Fruit fly (Drosophila melanogaster): Measurements from ENCODE around the gene eg.

Gene eg

DNA sequence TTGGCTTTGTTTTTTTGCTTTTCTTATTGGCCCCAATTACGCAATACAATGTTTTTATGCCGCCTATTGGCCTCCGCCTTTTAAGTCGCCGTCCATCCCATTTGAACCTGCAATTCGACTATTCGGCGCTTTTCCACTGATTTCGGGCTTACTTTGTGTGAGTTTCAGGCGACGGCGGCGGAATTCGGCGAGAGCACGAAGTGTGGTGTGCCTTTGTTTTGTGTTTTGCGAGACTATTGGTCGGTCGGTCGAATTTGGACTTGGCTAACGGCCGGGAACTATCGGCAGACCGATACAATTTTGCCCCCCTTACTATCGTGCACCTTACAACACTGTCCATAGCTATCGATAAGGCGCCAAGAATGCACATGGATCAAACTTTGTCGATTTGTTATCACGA, 32.6 kb downstream of the eg start, which contains the start of gene P5CDh1 (continued):
- TF ChIP-seq yki (optimal IDR thresholded peaks at IDR 0.05) = no peak
- no peak for TF ChIP-seq CG11696 (GFP tag; IDR thresholded peaks at IDR 0.05)
- TF ChIP-seq Sry-δ (GFP tag; optimal IDR thresholded peaks at IDR 0.05) = peak; percentile 81
- no peak for TF ChIP-seq sc (optimal IDR thresholded peaks at IDR 0.05)
- no peak for TF ChIP-seq sc (GFP tag; optimal IDR thresholded peaks at IDR 0.05)
- no peak for TF ChIP-seq CG11560 (tag; IDR thresholded peaks at IDR 0.05)
- TF ChIP-seq CG11398 (GFP tag; optimal IDR thresholded peaks at IDR 0.05) = no peak
- TF ChIP-seq crp (GFP tag; optimal IDR thresholded peaks at IDR 0.05) = no peak
- no peak for TF ChIP-seq CG5953 (GFP tag; IDR thresholded peaks at IDR 0.05)
- TF ChIP-seq ken (GFP tag; IDR thresholded peaks at IDR 0.05) = 0 out of 3 replicates have a peak, but pooled peaks have one; percentile 38
- no peak for TF ChIP-seq h (optimal IDR thresholded peaks at IDR 0.05)
- TF ChIP-seq da (GFP tag; optimal IDR thresholded peaks at IDR 0.05) = no peak
- no peak for TF ChIP-seq CG17568 (GFP tag; optimal IDR thresholded peaks at IDR 0.05)
- no peak for TF ChIP-seq kni (GFP tag; optimal IDR thresholded peaks at IDR 0.05)
- TF ChIP-seq Dll (GFP tag; IDR thresholded peaks at IDR 0.05; ENCODE audit: partially characterized antibody) = peak; percentile 87; the same call in 3 of the 4 replicates
- TF ChIP-seq CG6689 (GFP tag; IDR thresholded peaks at IDR 0.05) = no peak
- TF ChIP-seq NK7.1 (GFP tag; optimal IDR thresholded peaks at IDR 0.05) = peak; percentile 30
- TF ChIP-seq zfh2 (GFP tag; optimal IDR thresholded peaks at IDR 0.05) = peak; percentile 49
- no peak for TF ChIP-seq slou (GFP tag; optimal IDR thresholded peaks at IDR 0.05)
- TF ChIP-seq CG4707 (GFP tag; optimal IDR thresholded peaks at IDR 0.05) = no peak
- no peak for TF ChIP-seq crol (GFP tag; IDR thresholded peaks at IDR 0.05)
- TF ChIP-seq CG11695 (GFP tag; IDR thresholded peaks at IDR 0.05) = peak; percentile 33; the same call in 1 of the 3 replicates
- no peak for TF ChIP-seq Hey (tag; optimal IDR thresholded peaks at IDR 0.05)
- TF ChIP-seq zen2 (GFP tag; IDR thresholded peaks at IDR 0.05; ENCODE audit: partially characterized antibody) = peak; percentile 94
- TF ChIP-seq ERR (GFP tag; optimal IDR thresholded peaks at IDR 0.05) = no peak
- TF ChIP-seq chinmo (GFP tag; IDR thresholded peaks at IDR 0.05; ENCODE audit: partially characterized antibody) = peak; percentile 93
- no peak for TF ChIP-seq CG17612 (GFP tag; IDR thresholded peaks at IDR 0.05)
- TF ChIP-seq CG11723 (GFP tag; optimal IDR thresholded peaks at IDR 0.05) = no peak
- TF ChIP-seq trh (GFP tag; optimal IDR thresholded peaks at IDR 0.05) = no peak
- TF ChIP-seq Lpt (GFP tag; optimal IDR thresholded peaks at IDR 0.05) = no peak
- peak; percentile 37 for TF ChIP-seq CHES-1-like (GFP tag; optimal IDR thresholded peaks at IDR 0.05)
- TF ChIP-seq Bteb2 (GFP tag; optimal IDR thresholded peaks at IDR 0.05) = peak; percentile 24
- TF ChIP-seq CG1792 (GFP tag; optimal IDR thresholded peaks at IDR 0.05) = peak; percentile 14
- TF ChIP-seq Hr3 (GFP tag; optimal IDR thresholded peaks at IDR 0.05) = no peak
- no peak for TF ChIP-seq Ada2b (GFP tag; IDR thresholded peaks at IDR 0.05)
- TF ChIP-seq lbe (GFP tag; optimal IDR thresholded peaks at IDR 0.05) = no peak
- TF ChIP-seq CG34422 (GFP tag; IDR thresholded peaks at IDR 0.05) = peak; percentile 38; the same call in 1 of the 3 replicates
- no peak for TF ChIP-seq dm (GFP tag; optimal IDR thresholded peaks at IDR 0.05)
- peak; percentile 62 for TF ChIP-seq lab (GFP tag; optimal IDR thresholded peaks at IDR 0.05)
- TF ChIP-seq kah (GFP tag; optimal IDR thresholded peaks at IDR 0.05) = no peak
- no peak for TF ChIP-seq CG6683 (GFP tag; optimal IDR thresholded peaks at IDR 0.05)
- TF ChIP-seq pho (GFP tag; optimal IDR thresholded peaks at IDR 0.05) = peak; percentile 30
- peak; percentile 18 for TF ChIP-seq wek (GFP tag; optimal IDR thresholded peaks at IDR 0.05)
- TF ChIP-seq sim (GFP tag; IDR thresholded peaks at IDR 0.05) = no peak
- no peak for TF ChIP-seq CG15696 (tag; optimal IDR thresholded peaks at IDR 0.05)
- no peak for TF ChIP-seq gcm (GFP tag; optimal IDR thresholded peaks at IDR 0.05)
- peak; percentile 5 for TF ChIP-seq CG7839 (tag; optimal IDR thresholded peaks at IDR 0.05)
- peak; percentile 97 for TF ChIP-seq Dp (GFP tag; optimal IDR thresholded peaks at IDR 0.05)
- TF ChIP-seq slbo (GFP tag; IDR thresholded peaks at IDR 0.05) = peak; percentile 59; the same call in 1 of the 2 replicates
- TF ChIP-seq CrebB (tag; optimal IDR thresholded peaks at IDR 0.05) = peak; percentile 26
- peak; percentile 26; the same call in 1 of the 2 replicates for TF ChIP-seq Xrp1 (GFP tag; IDR thresholded peaks at IDR 0.05)
- TF ChIP-seq CG9727 (GFP tag; optimal IDR thresholded peaks at IDR 0.05) = no peak
- no peak for TF ChIP-seq CG4404 (GFP tag; IDR thresholded peaks at IDR 0.05)

All from whole organism, embryonic.